Worm (Caenorhabditis elegans) whole organism, L3 larva: ENCODE data around the gene hst-2.
A peak's percentile ranks its signal among the peaks of the same experiment; 100 is the strongest.

Source experiments
- R02D3.7 ChIP-seq: fragments of 150-350 bp; optimal IDR thresholded peaks from 2 replicates; lab custom pipeline; 2014; ENCODE audit warnings: missing biosample characterization, missing genetic modification characterization
- ZK546.5 ChIP-seq: sonication (generic microtip); optimal IDR thresholded peaks from 2 replicates; lab custom pipeline; 2017; ENCODE audit warnings: missing biosample characterization, missing genetic modification characterization
- aly-2 ChIP-seq: fragments of 150-350 bp; optimal IDR thresholded peaks from 2 replicates; lab custom pipeline; 2014; ENCODE audit warnings: missing biosample characterization, missing genetic modification characterization
- ama-1 ChIP-seq: fragments of 150-350 bp; optimal IDR thresholded peaks from 2 replicates; lab custom pipeline; 2018
- ceh-16 ChIP-seq: sonication (generic microtip); optimal IDR thresholded peaks from 2 replicates; lab custom pipeline; 2017; ENCODE audit warnings: missing biosample characterization, missing genetic modification characterization
- ceh-28 ChIP-seq: fragments of 150-350 bp; optimal IDR thresholded peaks from 2 replicates; lab custom pipeline; 2014; ENCODE audit warnings: missing biosample characterization, missing genetic modification reagents, missing genetic modification characterization
- ceh-82 ChIP-seq: fragments of 150-350 bp; optimal IDR thresholded peaks from 2 replicates; lab custom pipeline; 2014; ENCODE audit warnings: missing biosample characterization, missing genetic modification characterization
- ceh-9 ChIP-seq: sonication (generic microtip); optimal IDR thresholded peaks from 2 replicates; lab custom pipeline; 2018; ENCODE audit warnings: missing biosample characterization, missing genetic modification characterization
- daf-12 ChIP-seq: fragments of 150-350 bp; optimal IDR thresholded peaks from 2 replicates; lab custom pipeline; 2014; ENCODE audit warnings: missing biosample characterization, missing genetic modification reagents, missing genetic modification characterization
- egl-27 ChIP-seq: sonication (generic microtip); optimal IDR thresholded peaks from 4 replicates; lab custom pipeline; 2017; ENCODE audit warnings: missing biosample characterization, missing genetic modification reagents, missing genetic modification characterization
- egl-5 ChIP-seq: fragments of 150-350 bp; optimal IDR thresholded peaks from 2 replicates; lab custom pipeline; 2017; ENCODE audit warnings: missing biosample characterization, missing genetic modification reagents, missing genetic modification characterization, inconsistent platforms
- elt-1 ChIP-seq: fragments of 150-350 bp; optimal IDR thresholded peaks from 2 replicates; lab custom pipeline; 2014; ENCODE audit warnings: missing biosample characterization, missing genetic modification characterization
- elt-2 ChIP-seq: sonication (generic microtip); optimal IDR thresholded peaks from 2 replicates; lab custom pipeline; 2016; ENCODE audit warnings: missing genetic modification reagents, mild to moderate bottlenecking, missing genetic modification characterization, missing compliant biosample characterization
- elt-3 ChIP-seq, 3 experiments: fragments of 150-350 bp in 1 of 3; sonication (generic microtip) in 2 of 3; optimal IDR thresholded peaks; 2 replicates in 2 of 3; 4 replicates in 1 of 3; lab custom pipeline; 2014 to 2017; ENCODE audit warnings: missing biosample characterization in 3 of 3, missing genetic modification characterization in 3 of 3
- eor-1 ChIP-seq, 2 experiments: fragments of 150-350 bp; optimal IDR thresholded peaks; 2 replicates each; lab custom pipeline; 2014 to 2018; ENCODE audit warnings: missing biosample characterization in 2 of 2, missing genetic modification characterization in 2 of 2
- fkh-10 ChIP-seq: sonication (generic microtip); optimal IDR thresholded peaks from 2 replicates; lab custom pipeline; 2017; ENCODE audit warnings: missing biosample characterization, missing genetic modification reagents, missing genetic modification characterization
- fkh-2 ChIP-seq: fragments of 150-350 bp; optimal IDR thresholded peaks from 2 replicates; lab custom pipeline; 2014; ENCODE audit warnings: missing biosample characterization, missing genetic modification reagents, missing genetic modification characterization
- fos-1 ChIP-seq: fragments of 150-350 bp; optimal IDR thresholded peaks from 2 replicates; lab custom pipeline; 2014; ENCODE audit warnings: missing biosample characterization, missing genetic modification characterization
- hmg-11 ChIP-seq: sonication (generic microtip); optimal IDR thresholded peaks from 2 replicates; lab custom pipeline; 2016; ENCODE audit warnings: missing genetic modification characterization, missing compliant biosample characterization
- jun-1 ChIP-seq: fragments of 150-350 bp; optimal IDR thresholded peaks from 2 replicates; lab custom pipeline; 2014; ENCODE audit warnings: missing biosample characterization, missing genetic modification reagents, missing genetic modification characterization
- lin-15B ChIP-seq: fragments of 150-350 bp; optimal IDR thresholded peaks from 2 replicates; lab custom pipeline; 2014; ENCODE audit warnings: missing biosample characterization, missing genetic modification characterization
- lin-39 ChIP-seq: fragments of 150-350 bp; optimal IDR thresholded peaks from 2 replicates; lab custom pipeline; 2018; ENCODE audit warnings: missing biosample characterization, missing genetic modification reagents, missing genetic modification characterization
- lsy-12 ChIP-seq: sonication (generic microtip); optimal IDR thresholded peaks from 2 replicates; lab custom pipeline; 2016; ENCODE audit warnings: mild to moderate bottlenecking, missing genetic modification characterization, missing compliant biosample characterization
- mdl-1 ChIP-seq: fragments of 150-350 bp; optimal IDR thresholded peaks from 2 replicates; lab custom pipeline; 2014; ENCODE audit warnings: missing biosample characterization, missing genetic modification characterization
- mml-1 ChIP-seq: fragments of 150-350 bp; sonication (generic microtip); optimal IDR thresholded peaks from 3 replicates; lab custom pipeline; 2014; ENCODE audit warnings: missing biosample characterization, missing genetic modification characterization
- nfya-1 ChIP-seq: sonication (generic microtip); optimal IDR thresholded peaks from 2 replicates; lab custom pipeline; 2017; ENCODE audit warnings: missing genetic modification characterization, mild to moderate bottlenecking, missing compliant biosample characterization, antibody characterized with exemption, moderate library complexity; ENCODE audit not compliant: insufficient read depth
- nhr-11 ChIP-seq: fragments of 150-350 bp; optimal IDR thresholded peaks from 2 replicates; lab custom pipeline; 2014; ENCODE audit warnings: missing biosample characterization, missing genetic modification characterization
- nhr-12 ChIP-seq: fragments of 150-350 bp; optimal IDR thresholded peaks from 2 replicates; lab custom pipeline; 2014; ENCODE audit warnings: missing biosample characterization, missing genetic modification characterization
- nhr-23 ChIP-seq: fragments of 150-350 bp; optimal IDR thresholded peaks from 2 replicates; lab custom pipeline; 2014; ENCODE audit warnings: missing biosample characterization, missing genetic modification reagents, missing genetic modification characterization
- nhr-237 ChIP-seq: fragments of 150-350 bp; optimal IDR thresholded peaks from 2 replicates; lab custom pipeline; 2014; ENCODE audit warnings: missing biosample characterization, missing genetic modification characterization
- nhr-25 ChIP-seq: sonication (generic microtip); optimal IDR thresholded peaks from 2 replicates; lab custom pipeline; 2017; ENCODE audit warnings: missing biosample characterization, missing genetic modification characterization
- nhr-28 ChIP-seq: fragments of 150-350 bp; optimal IDR thresholded peaks from 2 replicates; lab custom pipeline; 2014; ENCODE audit warnings: missing biosample characterization, missing genetic modification characterization
- nhr-43 ChIP-seq: sonication (generic microtip); optimal IDR thresholded peaks from 2 replicates; lab custom pipeline; 2016; ENCODE audit warnings: mild to moderate bottlenecking, missing genetic modification characterization, missing compliant biosample characterization; ENCODE audit not compliant: poor library complexity, severe bottlenecking
- nhr-67 ChIP-seq: fragments of 150-350 bp; optimal IDR thresholded peaks from 2 replicates; lab custom pipeline; 2014; ENCODE audit warnings: missing biosample characterization, missing genetic modification characterization
- nhr-76 ChIP-seq: fragments of 150-350 bp; sonication (generic microtip); optimal IDR thresholded peaks from 5 replicates; lab custom pipeline; 2014; ENCODE audit warnings: missing biosample characterization, missing genetic modification characterization
- nhr-77 ChIP-seq: fragments of 150-350 bp; optimal IDR thresholded peaks from 2 replicates; lab custom pipeline; 2014; ENCODE audit warnings: missing biosample characterization, missing genetic modification characterization
- pha-4 ChIP-seq: fragments of 150-350 bp; optimal IDR thresholded peaks from 2 replicates; lab custom pipeline; 2014; ENCODE audit warnings: missing biosample characterization, missing genetic modification reagents, missing genetic modification characterization
- pqm-1 ChIP-seq: fragments of 150-350 bp; optimal IDR thresholded peaks from 2 replicates; lab custom pipeline; 2017; ENCODE audit warnings: missing biosample characterization, missing genetic modification characterization, inconsistent platforms
- sea-2 ChIP-seq: fragments of 150-350 bp; sonication (generic microtip); optimal IDR thresholded peaks from 4 replicates; lab custom pipeline; 2014; ENCODE audit warnings: missing biosample characterization, missing genetic modification reagents, missing genetic modification characterization
- skn-1 ChIP-seq: fragments of 150-350 bp; optimal IDR thresholded peaks from 2 replicates; lab custom pipeline; 2014; ENCODE audit warnings: missing biosample characterization, missing genetic modification characterization
- snpc-4 ChIP-seq: fragments of 150-350 bp; optimal IDR thresholded peaks from 2 replicates; lab custom pipeline; 2014; ENCODE audit warnings: missing biosample characterization, missing genetic modification characterization
- tbx-2 ChIP-seq: sonication (generic microtip); optimal IDR thresholded peaks from 2 replicates; lab custom pipeline; 2016; ENCODE audit warnings: mild to moderate bottlenecking, missing genetic modification characterization, missing compliant biosample characterization
- unc-39 ChIP-seq: sonication (generic microtip); optimal IDR thresholded peaks from 4 replicates; lab custom pipeline; 2017; ENCODE audit warnings: missing biosample characterization, missing genetic modification characterization
- unc-62 ChIP-seq: fragments of 150-350 bp; sonication (generic microtip); optimal IDR thresholded peaks from 4 replicates; lab custom pipeline; 2014; ENCODE audit warnings: missing biosample characterization, missing genetic modification reagents, missing genetic modification characterization
- zag-1 ChIP-seq: fragments of 150-350 bp; optimal IDR thresholded peaks from 2 replicates; lab custom pipeline; 2014; ENCODE audit warnings: missing biosample characterization, missing genetic modification characterization
- ztf-11 ChIP-seq: fragments of 150-350 bp; optimal IDR thresholded peaks from 2 replicates; lab custom pipeline; 2014; ENCODE audit warnings: missing biosample characterization, missing genetic modification characterization
- ztf-4 ChIP-seq: fragments of 150-350 bp; optimal IDR thresholded peaks from 2 replicates; lab custom pipeline; 2014; ENCODE audit warnings: missing biosample characterization, missing genetic modification characterization

The hst-2 gene

DNA sequence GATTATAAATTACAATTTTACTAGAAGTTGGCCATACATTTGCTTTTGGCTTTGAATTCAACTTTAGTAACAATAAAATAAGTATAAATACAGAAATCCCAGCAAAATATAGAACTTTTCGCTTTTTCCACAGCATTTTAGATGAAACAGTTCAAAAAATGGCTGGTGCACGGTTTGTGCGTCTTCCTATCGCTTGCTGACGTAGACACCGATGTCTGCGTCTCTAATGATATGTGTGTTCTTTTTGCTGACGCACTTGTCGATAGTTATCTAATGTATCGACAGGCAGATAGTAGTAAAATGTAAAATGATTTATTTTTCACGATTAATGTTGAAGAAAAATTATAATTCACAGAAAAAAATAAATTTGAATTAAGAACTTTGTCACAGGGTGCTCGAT, at the start of gene hst-2:
TSS of gene hst-2 (minus strand) at position 203 of the 400 bp plus-strand sequence.
- TF ChIP-seq elt-2 (tag; lab: Kevin White, UChicago) (peak; percentile 80), lsy-12 (tag; lab: Kevin White, UChicago) (peak; percentile 74), lin-39 (tag; lab: Kevin White, UChicago) (peak; percentile 34), unc-62 (no peak), ceh-82 (peak; percentile 45), nhr-23 (peak; percentile 93), ztf-4 (peak; percentile 7), fkh-10 (no peak), nhr-28 (no peak), egl-27 (no peak), aly-2 (tag; lab: Kevin White, UChicago) (no peak), fos-1 (no peak), sea-2 (GFP tag; lab: Kevin White, UChicago) (no peak), nhr-11 (tag; lab: Kevin White, UChicago) (peak; percentile 25), nfya-1 (tag; lab: Kevin White, UChicago) (peak; percentile 85), ceh-28 (tag; lab: Kevin White, UChicago) (peak; percentile 82), ama-1 (lab: Kevin White, UChicago) (no peak), mdl-1 (tag; lab: Kevin White, UChicago) (no peak), elt-3 (tag; optimal IDR thresholded peaks at IDR 0.05; lab: Kevin White, UChicago) (peak in 1 of 3 experiments; percentile 18), fkh-2 (tag; lab: Kevin White, UChicago) (no peak), elt-1 (tag; lab: Kevin White, UChicago) (peak; percentile 6), egl-5 (tag; lab: Kevin White, UChicago) (peak; percentile 53), nhr-43 (tag; lab: Kevin White, UChicago) (peak; percentile 84), unc-39 (tag; lab: Kevin White, UChicago) (no peak), snpc-4 (tag; lab: Kevin White, UChicago) (peak; percentile 54), ceh-9 (tag; lab: Kevin White, UChicago) (no peak), zag-1 (no peak), ztf-11 (no peak), daf-12 (tag; lab: Kevin White, UChicago) (no peak), nhr-77 (tag; lab: Kevin White, UChicago) (peak; percentile 55), mml-1 (tag; lab: Kevin White, UChicago) (no peak), pqm-1 (peak; percentile 62), jun-1 (tag; lab: Kevin White, UChicago) (peak; percentile 90), ceh-16 (tag; lab: Kevin White, UChicago) (no peak), nhr-76 (no peak), pha-4 (tag; lab: Kevin White, UChicago) (peak; percentile 96), hmg-11 (tag; lab: Kevin White, UChicago) (peak; percentile 84), skn-1 (tag; lab: Kevin White, UChicago) (peak; percentile 54), nhr-237 (no peak), lin-15B (tag; lab: Kevin White, UChicago) (peak; percentile 52), eor-1 (tag; optimal IDR thresholded peaks at IDR 0.05; lab: Kevin White, UChicago) (no peak), ZK546.5 (tag; lab: Kevin White, UChicago) (no peak), tbx-2 (tag; lab: Kevin White, UChicago) (peak; percentile 88), R02D3.7 (tag; lab: Kevin White, UChicago) (peak; percentile 52), nhr-67 (no peak), nhr-12 (tag; lab: Kevin White, UChicago) (no peak), nhr-25 (tag; lab: Kevin White, UChicago) (peak; percentile 89)
